Worm (Caenorhabditis elegans) whole organism, L4 larva: ENCODE results near the gene ZC13.10.

Experiments used
- D1046.2 ChIP-seq: fragments of 200-800 bp; sonication (Bioruptor generic); IDR thresholded peaks from 2 replicates; pipeline ENCODE4 v1.3.6; 2022; ENCODE audit warnings: missing genetic modification characterization, missing compliant biosample characterization
- F49E8.2 ChIP-seq: sonication (generic microtip); optimal IDR thresholded peaks from 2 replicates; lab custom pipeline; 2016; ENCODE audit warnings: missing compliant biosample characterization, mild to moderate bottlenecking, missing genetic modification characterization, borderline replicate concordance
- ZK546.5 ChIP-seq, 2 experiments: sonication (generic microtip); optimal IDR thresholded peaks; 2 replicates each; lab custom pipeline; 2017; ENCODE audit warnings: missing biosample characterization in 2 of 2, missing genetic modification characterization in 2 of 2
- aha-1 ChIP-seq: fragments of 150-350 bp; peaks from one replicate; lab custom pipeline; 2014; ENCODE audit warnings: missing biosample characterization, missing genetic modification characterization
- attf-4 ChIP-seq: sonication (generic microtip); optimal IDR thresholded peaks from 3 replicates; lab custom pipeline; 2017; ENCODE audit warnings: missing biosample characterization, missing genetic modification characterization
- ceh-20 ChIP-seq: fragments of 200-800 bp; sonication (Bioruptor generic); IDR thresholded peaks from 2 replicates; pipeline ENCODE4 v1.3.6; 2022; ENCODE audit warnings: missing genetic modification reagents, missing genetic modification characterization, missing compliant biosample characterization
- ceh-62 ChIP-seq: sonication (generic microtip); optimal IDR thresholded peaks from 2 replicates; lab custom pipeline; 2017; ENCODE audit warnings: missing biosample characterization, missing genetic modification characterization
- ces-1 ChIP-seq: fragments of 150-350 bp; sonication (generic microtip); optimal IDR thresholded peaks from 4 replicates; lab custom pipeline; 2014; ENCODE audit warnings: missing biosample characterization, missing genetic modification reagents, missing genetic modification characterization
- cey-2 ChIP-seq: sonication (generic microtip); optimal IDR thresholded peaks from 3 replicates; lab custom pipeline; 2017; ENCODE audit warnings: missing genetic modification characterization, mild to moderate bottlenecking, missing compliant biosample characterization, antibody characterized with exemption, borderline replicate concordance; ENCODE audit not compliant: insufficient read depth
- ctbp-1 ChIP-seq: fragments of 200-800 bp; sonication (Bioruptor generic); IDR thresholded peaks from 2 replicates; pipeline ENCODE4 v1.3.6; 2022; ENCODE audit warnings: missing genetic modification reagents, missing genetic modification characterization, missing compliant biosample characterization
- daf-12 ChIP-seq: fragments of 150-350 bp; optimal IDR thresholded peaks from 2 replicates; lab custom pipeline; 2014; ENCODE audit warnings: missing biosample characterization, missing genetic modification reagents, missing genetic modification characterization
- daf-16 ChIP-seq, 3 experiments: sonication (generic microtip); optimal IDR thresholded peaks; 2 replicates each; lab custom pipeline; 2016 to 2017; ENCODE audit warnings: missing genetic modification characterization in 3 of 3, missing genetic modification reagents in 3 of 3, mild to moderate bottlenecking in 2 of 3, missing compliant biosample characterization in 2 of 3, missing biosample characterization in 1 of 3, moderate library complexity in 1 of 3
- daf-19 ChIP-seq: fragments of 200-800 bp; sonication (Bioruptor generic); conservative IDR thresholded peaks from 2 replicates; pipeline ENCODE4 v1.3.6; 2022; ENCODE audit warnings: missing genetic modification characterization, missing compliant biosample characterization
- daf-8 ChIP-seq: fragments of 200-800 bp; sonication (Bioruptor generic); IDR thresholded peaks from 2 replicates; pipeline ENCODE4 v1.3.6; 2022; ENCODE audit warnings: missing genetic modification characterization, missing compliant biosample characterization
- dmd-6 ChIP-seq: fragments of 200-800 bp; sonication (Bioruptor generic); IDR thresholded peaks from 2 replicates; pipeline ENCODE4 v1.3.6; 2022; ENCODE audit warnings: missing genetic modification reagents, missing genetic modification characterization, missing compliant biosample characterization
- dpl-1 ChIP-seq: fragments of 150-350 bp; optimal IDR thresholded peaks from 2 replicates; lab custom pipeline; 2014; ENCODE audit warnings: missing biosample characterization, missing genetic modification reagents, missing genetic modification characterization
- egl-43 ChIP-seq: fragments of 200-800 bp; sonication (Bioruptor generic); IDR thresholded peaks from 2 replicates; pipeline ENCODE4 v1.3.6; 2022; ENCODE audit warnings: missing genetic modification reagents, missing genetic modification characterization, missing compliant biosample characterization
- fos-1 ChIP-seq: fragments of 150-350 bp; optimal IDR thresholded peaks from 2 replicates; lab custom pipeline; 2014; ENCODE audit warnings: missing biosample characterization, missing genetic modification characterization
- gei-8 ChIP-seq: fragments of 200-800 bp; sonication (Bioruptor generic); optimal IDR thresholded peaks from 2 replicates; lab custom pipeline; 2018; ENCODE audit warnings: mild to moderate bottlenecking, missing genetic modification characterization, missing compliant biosample characterization
- hif-1 ChIP-seq, 2 experiments: sonication (generic microtip); optimal IDR thresholded peaks; 2 replicates each; lab custom pipeline; 2016 to 2017; ENCODE audit warnings: missing compliant biosample characterization in 2 of 2, missing genetic modification characterization in 2 of 2, missing genetic modification reagents in 2 of 2, missing genotype in 2 of 2, mild to moderate bottlenecking in 1 of 2
- hlh-11 ChIP-seq: fragments of 200-800 bp; sonication (Bioruptor generic); optimal IDR thresholded peaks from 2 replicates; lab custom pipeline; 2018; ENCODE audit warnings: mild to moderate bottlenecking, missing genetic modification characterization, missing compliant biosample characterization
- hlh-30 ChIP-seq: sonication (generic microtip); optimal IDR thresholded peaks from 2 replicates; lab custom pipeline; 2017; ENCODE audit warnings: antibody characterized with exemption, mild to moderate bottlenecking, missing genetic modification characterization, missing compliant biosample characterization; ENCODE audit not compliant: insufficient read depth
- hmg-1.1 ChIP-seq: fragments of 200-800 bp; sonication (Bioruptor generic); IDR thresholded peaks from 2 replicates; pipeline ENCODE4 v1.3.6; 2022; ENCODE audit warnings: missing genetic modification reagents, missing genetic modification characterization, missing compliant biosample characterization
- lin-13 ChIP-seq: fragments of 150-350 bp; optimal IDR thresholded peaks from 2 replicates; lab custom pipeline; 2014; ENCODE audit warnings: missing biosample characterization, missing genetic modification reagents, missing genetic modification characterization
- lir-3 ChIP-seq: sonication (generic microtip); optimal IDR thresholded peaks from 2 replicates; lab custom pipeline; 2016; ENCODE audit warnings: mild to moderate bottlenecking, missing genetic modification characterization, missing compliant biosample characterization
- lsy-2 ChIP-seq, 2 experiments: fragments of 150-350 bp in 1 of 2; sonication (generic microtip) in 1 of 2; optimal IDR thresholded peaks; 2 replicates each; lab custom pipeline; 2014 to 2017; ENCODE audit warnings: missing biosample characterization in 2 of 2, missing genetic modification characterization in 2 of 2
- madf-5 ChIP-seq, 2 experiments: fragments of 200-800 bp; sonication (Bioruptor generic); IDR thresholded peaks; 2 replicates each; pipeline ENCODE4 v1.3.6; 2022; ENCODE audit warnings: missing compliant biosample characterization in 2 of 2, missing genetic modification characterization in 2 of 2
- mdl-1 ChIP-seq, 2 experiments: fragments of 150-350 bp in 1 of 2; sonication (generic microtip) in 1 of 2; optimal IDR thresholded peaks; 2 replicates each; lab custom pipeline; 2014 to 2017; ENCODE audit warnings: missing biosample characterization in 2 of 2, missing genetic modification characterization in 2 of 2
- mxl-3 ChIP-seq: fragments of 200-800 bp; sonication (Bioruptor generic); optimal IDR thresholded peaks from 2 replicates; lab custom pipeline; 2018; ENCODE audit warnings: mild to moderate bottlenecking, missing genetic modification characterization, missing compliant biosample characterization
- nhr-10 ChIP-seq: fragments of 150-350 bp; optimal IDR thresholded peaks from 2 replicates; lab custom pipeline; 2014; ENCODE audit warnings: missing biosample characterization, missing genetic modification characterization
- nhr-11 ChIP-seq: fragments of 150-350 bp; optimal IDR thresholded peaks from 2 replicates; lab custom pipeline; 2014; ENCODE audit warnings: missing biosample characterization, missing genetic modification characterization
- nhr-25 ChIP-seq: sonication (generic microtip); optimal IDR thresholded peaks from 2 replicates; lab custom pipeline; 2017; ENCODE audit warnings: missing genetic modification characterization, mild to moderate bottlenecking, missing compliant biosample characterization, antibody characterized with exemption, moderate library complexity, borderline replicate concordance; ENCODE audit not compliant: insufficient read depth
- nhr-41 ChIP-seq: fragments of 200-800 bp; sonication (Bioruptor generic); IDR thresholded peaks from 2 replicates; pipeline ENCODE4 v1.3.6; 2022; ENCODE audit warnings: missing genetic modification reagents, missing genetic modification characterization, missing compliant biosample characterization
- nhr-6 ChIP-seq: fragments of 150-350 bp; optimal IDR thresholded peaks from 2 replicates; lab custom pipeline; 2014; ENCODE audit warnings: missing biosample characterization, missing genetic modification characterization
- pha-4 ChIP-seq, 2 experiments: fragments of 150-350 bp in 1 of 2; fragments of 200-800 bp in 1 of 2; sonication (Bioruptor generic) in 1 of 2; IDR thresholded peaks in 1 of 2; optimal IDR thresholded peaks in 1 of 2; 2 replicates each; pipeline versions ENCODE4 v1.3.6 to Lab custom; 2014 to 2022; ENCODE audit warnings: missing genetic modification characterization in 2 of 2, missing genetic modification reagents in 2 of 2, missing biosample characterization in 1 of 2, missing compliant biosample characterization in 1 of 2
- pqm-1 ChIP-seq: sonication (generic microtip); optimal IDR thresholded peaks from 2 replicates; lab custom pipeline; 2017; ENCODE audit warnings: missing biosample characterization, missing genetic modification characterization
- rbr-2 ChIP-seq: sonication (generic microtip); optimal IDR thresholded peaks from 2 replicates; lab custom pipeline; 2016; ENCODE audit warnings: missing genotype, missing genetic modification characterization, missing compliant biosample characterization
- sdz-12 ChIP-seq: fragments of 200-800 bp; sonication (Bioruptor generic); optimal IDR thresholded peaks from 2 replicates; lab custom pipeline; 2018; ENCODE audit warnings: mild to moderate bottlenecking, missing genetic modification characterization, missing compliant biosample characterization
- set-16 ChIP-seq: fragments of 200-800 bp; sonication (Bioruptor generic); IDR thresholded peaks from 2 replicates; pipeline ENCODE4 v1.3.6; 2022; ENCODE audit warnings: missing genetic modification reagents, missing genetic modification characterization, missing compliant biosample characterization
- skn-1 ChIP-seq: fragments of 150-350 bp; optimal IDR thresholded peaks from 2 replicates; lab custom pipeline; 2014; ENCODE audit warnings: missing biosample characterization, missing genetic modification characterization
- spr-1 ChIP-seq: sonication (generic microtip); optimal IDR thresholded peaks from 2 replicates; lab custom pipeline; 2016; ENCODE audit warnings: mild to moderate bottlenecking, missing genetic modification characterization, missing compliant biosample characterization
- spr-3 ChIP-seq: fragments of 200-800 bp; sonication (Bioruptor generic); optimal IDR thresholded peaks from 2 replicates; lab custom pipeline; 2018; ENCODE audit warnings: mild to moderate bottlenecking, missing genetic modification characterization, missing compliant biosample characterization
- tra-1 ChIP-seq: fragments of 200-800 bp; sonication (Bioruptor generic); IDR thresholded peaks from 2 replicates; pipeline ENCODE4 v1.3.6; 2022; ENCODE audit warnings: missing genetic modification reagents, missing genetic modification characterization, missing compliant biosample characterization
- unc-130 ChIP-seq: sonication (generic microtip); optimal IDR thresholded peaks from 2 replicates; lab custom pipeline; 2016; ENCODE audit warnings: missing genetic modification reagents, missing genetic modification characterization, missing compliant biosample characterization
- unc-62 ChIP-seq, 3 experiments: fragments of 150-350 bp in 1 of 3; sonication (generic microtip); optimal IDR thresholded peaks in 2 of 3; peaks in 1 of 3; 1 replicate in 1 of 3; 2 replicates in 2 of 3; lab custom pipeline; 2014 to 2017; ENCODE audit warnings: missing biosample characterization in 3 of 3, missing genetic modification characterization in 3 of 3, missing genetic modification reagents in 3 of 3, missing genotype in 1 of 3
- zip-11 ChIP-seq: fragments of 200-800 bp; sonication (Bioruptor generic); IDR thresholded peaks from 2 replicates; pipeline ENCODE4 v1.3.6; 2022; ENCODE audit warnings: missing genetic modification characterization, missing compliant biosample characterization
- ztf-11 ChIP-seq: fragments of 150-350 bp; optimal IDR thresholded peaks from 2 replicates; lab custom pipeline; 2014; ENCODE audit warnings: missing biosample characterization, missing genetic modification characterization

The ZC13.10 gene

DNA sequence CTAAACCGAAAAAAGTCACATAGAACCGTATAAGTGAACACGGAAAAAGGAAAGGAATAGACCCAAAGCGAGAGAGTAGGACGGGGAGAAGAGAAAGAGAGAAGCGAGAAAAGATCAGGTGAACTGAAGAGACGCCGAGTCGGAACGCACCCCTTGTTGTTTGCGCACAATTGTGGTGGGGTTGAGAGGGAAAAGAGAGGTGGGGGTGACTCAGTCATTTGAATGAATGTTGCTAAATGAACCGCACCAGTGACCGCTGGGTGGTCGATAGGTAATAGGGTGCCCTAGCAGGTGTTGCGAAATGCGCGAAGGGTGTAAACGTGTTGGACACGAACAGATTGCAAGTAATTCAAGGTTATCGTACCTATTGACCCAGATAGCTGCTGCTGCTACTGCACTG, 31.4 kb downstream of the ZC13.10 start, which contains the start of gene lgl-1 (continued):
- TF ChIP-seq skn-1 (tag; lab: Kevin White, UChicago), result no peak
- no peak for TF ChIP-seq dmd-6 (GFP tag; lab: Robert Waterston, UW)
- TF ChIP-seq daf-8, result no peak
- TF ChIP-seq hmg-1.1, result peak; percentile 72
- no peak for TF ChIP-seq fos-1
- no peak for TF ChIP-seq pha-4 (GFP tag; IDR thresholded peaks at IDR 0.05; lab: Robert Waterston, UW)
- peak; percentile 23 for TF ChIP-seq pha-4 (tag; optimal IDR thresholded peaks at IDR 0.05; lab: Kevin White, UChicago)
- TF ChIP-seq nhr-41 (GFP tag; lab: Robert Waterston, UW), result no peak
- no peak for TF ChIP-seq nhr-25

DNA sequence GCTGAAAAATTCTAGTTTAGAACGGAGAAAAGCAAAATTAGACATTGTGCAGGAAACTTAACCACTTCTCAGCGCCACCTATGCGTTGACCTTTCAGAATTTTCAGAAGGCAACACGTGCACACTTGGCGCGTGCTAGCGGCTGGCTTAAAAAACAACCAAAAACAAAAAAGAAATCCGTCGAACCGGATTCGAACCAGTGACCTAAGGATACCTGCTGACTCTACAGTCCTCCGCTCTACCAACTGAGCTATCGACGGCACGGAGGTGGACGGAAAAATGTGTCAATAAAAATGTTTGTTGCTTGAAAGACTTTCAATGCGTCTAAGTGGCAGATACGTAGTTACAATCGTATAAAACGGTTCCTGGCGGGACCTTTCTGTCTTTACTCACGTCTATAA, 37.2 kb downstream of the ZC13.10 start:
- TF ChIP-seq ztf-11 (tag; lab: Kevin White, UChicago), result no peak
- TF ChIP-seq ceh-62 (tag; lab: Kevin White, UChicago), result no peak
- TF ChIP-seq dpl-1 (GFP tag; lab: Kevin White, UChicago), result no peak
- no peak for TF ChIP-seq madf-5 (GFP tag; IDR thresholded peaks at IDR 0.05; lab: Robert Waterston, UW)
- no peak for TF ChIP-seq attf-4
- TF ChIP-seq skn-1 (tag; lab: Kevin White, UChicago), result no peak
- peak; percentile 42 for TF ChIP-seq hlh-30 (tag; lab: Kevin White, UChicago)
- no peak for TF ChIP-seq F49E8.2 (tag; lab: Kevin White, UChicago)
- TF ChIP-seq spr-3 (GFP tag; lab: Kevin White, UChicago), result no peak
- TF ChIP-seq mdl-1 (tag; optimal IDR thresholded peaks at IDR 0.05; lab: Kevin White, UChicago), result no peak
- no peak for TF ChIP-seq spr-1
- no peak for TF ChIP-seq hif-1 (tag; optimal IDR thresholded peaks at IDR 0.05; lab: Kevin White, UChicago)
- TF ChIP-seq aha-1, result peak; percentile 86
- no peak for TF ChIP-seq lir-3 (tag; lab: Kevin White, UChicago)
- no peak for TF ChIP-seq nhr-41 (GFP tag; lab: Robert Waterston, UW)
- no peak for TF ChIP-seq gei-8
- no peak for TF ChIP-seq ceh-20 (GFP tag; lab: Robert Waterston, UW)
- TF ChIP-seq daf-12, result no peak
- no peak for TF ChIP-seq sdz-12 (GFP tag; lab: Kevin White, UChicago)
- no peak for TF ChIP-seq lin-13 (GFP tag; lab: Kevin White, UChicago)
- no peak for TF ChIP-seq rbr-2
- TF ChIP-seq nhr-11 (tag; lab: Kevin White, UChicago), result no peak
- TF ChIP-seq unc-62 (GFP tag; optimal IDR thresholded peaks at IDR 0.05 in 1 of 2; lab: Kevin White, UChicago), result no peak
- TF ChIP-seq unc-62 (tag; optimal IDR thresholded peaks at IDR 0.05; lab: Kevin White, UChicago), result no peak
- no peak for TF ChIP-seq ctbp-1 (GFP tag; lab: Robert Waterston, UW)
- no peak for TF ChIP-seq ces-1
- no peak for TF ChIP-seq zip-11 (GFP tag; lab: Robert Waterston, UW)
- TF ChIP-seq daf-19, result no peak
- TF ChIP-seq nhr-25, result no peak
- no peak for TF ChIP-seq pqm-1 (tag; lab: Kevin White, UChicago)
- TF ChIP-seq tra-1, result no peak
- TF ChIP-seq set-16 (GFP tag; lab: Robert Waterston, UW), result no peak
- no peak for TF ChIP-seq lsy-2 (tag; optimal IDR thresholded peaks at IDR 0.05; lab: Kevin White, UChicago)
- no peak for TF ChIP-seq ZK546.5 (tag; optimal IDR thresholded peaks at IDR 0.05; lab: Kevin White, UChicago)
- TF ChIP-seq egl-43, result no peak
- no peak for TF ChIP-seq nhr-10
- no peak for TF ChIP-seq unc-130
- TF ChIP-seq fos-1, result no peak
- TF ChIP-seq hlh-11, result peak; percentile 5
- no peak for TF ChIP-seq cey-2 (tag; lab: Kevin White, UChicago)
- 0 out of 2 replicates have a peak, but pooled peaks have one; percentile 25 for TF ChIP-seq D1046.2 (GFP tag; lab: Robert Waterston, UW)
- TF ChIP-seq daf-8, result no peak
- no peak for TF ChIP-seq nhr-6
- TF ChIP-seq daf-16 (GFP tag; optimal IDR thresholded peaks at IDR 0.05; lab: Kevin White, UChicago), result no peak
- no peak for TF ChIP-seq daf-16 (tag; optimal IDR thresholded peaks at IDR 0.05; lab: Kevin White, UChicago)
- TF ChIP-seq mxl-3 (GFP tag; lab: Kevin White, UChicago), result no peak
